Fruit fly (Drosophila melanogaster) S2 (cell line): Measurements from ENCODE around the gene CG31533.

Source experiments
- CG8478 ChIP-seq: fragments of >200 bp; optimal IDR thresholded peaks from 2 replicates; lab custom pipeline; 2018
- CTCF ChIP-seq, 2 experiments: fragments of >200 bp; optimal IDR thresholded peaks; 2 replicates each; lab custom pipeline; 2018

dm6 chr3R:14108158-14108921 lies 48.9 kb downstream of the CG31533 start, which contains the start of gene CG12402:
- no peak for TF ChIP-seq CG8478 (lab: Kevin White, UChicago)
- no peak for TF ChIP-seq CTCF (optimal IDR thresholded peaks at IDR 0.05; lab: Kevin White, UChicago)
